Worm (Caenorhabditis elegans): Measurements from ENCODE around the gene asp-4.

DNA sequence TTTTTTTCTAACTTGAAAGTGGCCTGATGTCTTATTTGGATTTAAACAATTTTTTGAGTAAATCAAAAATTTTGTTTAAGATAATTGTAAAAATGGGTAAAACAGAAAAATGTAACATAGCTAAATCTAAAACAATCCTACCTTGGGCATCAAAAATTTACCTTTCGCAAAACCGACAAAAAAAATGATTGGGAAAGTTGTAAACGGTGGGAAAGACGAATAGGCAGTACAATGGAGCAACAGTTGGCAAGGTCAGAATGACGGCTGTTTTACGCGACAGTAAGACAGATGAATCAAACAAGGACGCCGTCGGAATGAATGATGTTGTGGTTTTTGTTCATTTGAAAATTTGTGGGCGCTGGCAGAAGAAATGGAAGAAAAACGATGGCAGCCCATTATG lies 46.8 kb downstream of the asp-4 start:
- TF ChIP-seq nfyb-1 (GFP tag; IDR thresholded peaks at IDR 0.05): no peak
- TF ChIP-seq F57A8.1 (GFP tag; optimal IDR thresholded peaks at IDR 0.05): no peak
- no peak for TF ChIP-seq fkh-3 (tag; optimal IDR thresholded peaks at IDR 0.05)
- TF ChIP-seq ceh-40 (GFP tag; IDR thresholded peaks at IDR 0.05): no peak
- no peak for TF ChIP-seq nhr-179 (tag; optimal IDR thresholded peaks at IDR 0.05)
- no peak for TF ChIP-seq nhr-90 (tag; optimal IDR thresholded peaks at IDR 0.05)
- no peak for TF ChIP-seq dox-1 (GFP tag; IDR thresholded peaks at IDR 0.05)
- no peak for TF ChIP-seq unc-130 (GFP tag; optimal IDR thresholded peaks at IDR 0.05)

Data from whole organism, young adult.